Worm (Caenorhabditis elegans) whole organism, L1 larva: ENCODE results near the gene F52H2.1.

ENCODE experiments used
- C16A3.4 ChIP-seq: fragments of 150-350 bp; optimal IDR thresholded peaks from 2 replicates; lab custom pipeline; 2014; ENCODE audit warnings: missing biosample characterization, missing genetic modification characterization
- Y116A8C.19 ChIP-seq: sonication (generic microtip); optimal IDR thresholded peaks from 2 replicates; lab custom pipeline; 2016; ENCODE audit warnings: missing compliant biosample characterization, missing genetic modification characterization, borderline replicate concordance
- blmp-1 ChIP-seq: fragments of 150-350 bp; optimal IDR thresholded peaks from 2 replicates; lab custom pipeline; 2014; ENCODE audit warnings: missing biosample characterization, missing genetic modification characterization
- ceh-82 ChIP-seq, 3 experiments: fragments of 150-350 bp in 1 of 3; sonication (generic microtip) in 2 of 3; optimal IDR thresholded peaks; 2 replicates each; lab custom pipeline; 2014 to 2017; ENCODE audit warnings: missing biosample characterization in 3 of 3, missing genetic modification characterization in 3 of 3
- dsc-1 ChIP-seq: sonication (generic microtip); optimal IDR thresholded peaks from 2 replicates; lab custom pipeline; 2016; ENCODE audit warnings: mild to moderate bottlenecking, missing genetic modification characterization, missing compliant biosample characterization
- efl-3 ChIP-seq: fragments of 200-800 bp; sonication (Bioruptor generic); optimal IDR thresholded peaks from 2 replicates; lab custom pipeline; 2018; ENCODE audit warnings: mild to moderate bottlenecking, missing genetic modification characterization, missing compliant biosample characterization
- egl-13 ChIP-seq: sonication (generic microtip); optimal IDR thresholded peaks from 2 replicates; lab custom pipeline; 2016; ENCODE audit warnings: missing genotype, missing genetic modification reagents, missing genetic modification characterization, missing compliant biosample characterization
- elt-2 ChIP-seq: sonication (generic microtip); optimal IDR thresholded peaks from 2 replicates; lab custom pipeline; 2016; ENCODE audit warnings: missing genetic modification characterization, mild to moderate bottlenecking, inconsistent platforms, missing compliant biosample characterization, missing genetic modification reagents
- elt-3 ChIP-seq, 6 experiments: fragments of 150-350 bp in 1 of 6; sonication (generic microtip); optimal IDR thresholded peaks; 2 replicates each; lab custom pipeline; 2017 to 2018; ENCODE audit warnings: missing biosample characterization in 6 of 6, missing genetic modification characterization in 6 of 6, inconsistent platforms in 1 of 6
- fkh-10 ChIP-seq: sonication (generic microtip); optimal IDR thresholded peaks from 2 replicates; lab custom pipeline; 2017; ENCODE audit warnings: missing biosample characterization, missing genetic modification reagents, missing genetic modification characterization
- fos-1 ChIP-seq: fragments of 150-350 bp; optimal IDR thresholded peaks from 2 replicates; lab custom pipeline; 2014; ENCODE audit warnings: missing biosample characterization, missing genetic modification characterization
- hlh-17 ChIP-seq: fragments of 200-800 bp; sonication (Bioruptor generic); optimal IDR thresholded peaks from 2 replicates; lab custom pipeline; 2018; ENCODE audit warnings: missing genetic modification characterization, mild to moderate bottlenecking, missing compliant biosample characterization, moderate library complexity, borderline replicate concordance
- irx-1 ChIP-seq: sonication (generic microtip); optimal IDR thresholded peaks from 2 replicates; lab custom pipeline; 2016; ENCODE audit warnings: missing genetic modification characterization, missing compliant biosample characterization
- lin-14 ChIP-seq: fragments of 200-800 bp; sonication (Bioruptor generic); optimal IDR thresholded peaks from 2 replicates; lab custom pipeline; 2018; ENCODE audit warnings: mild to moderate bottlenecking, missing genetic modification characterization, moderate library complexity, missing compliant biosample characterization
- lin-15B ChIP-seq: fragments of 150-350 bp; sonication (generic microtip); optimal IDR thresholded peaks from 3 replicates; lab custom pipeline; 2014; ENCODE audit warnings: missing biosample characterization, missing genetic modification characterization
- lin-35 ChIP-seq, 2 experiments: fragments of 150-350 bp; optimal IDR thresholded peaks; 2 replicates each; lab custom pipeline; 2014; ENCODE audit warnings: missing biosample characterization in 2 of 2, missing genetic modification characterization in 2 of 2, missing genetic modification reagents in 2 of 2
- lir-3 ChIP-seq: sonication (generic microtip); optimal IDR thresholded peaks from 2 replicates; lab custom pipeline; 2016; ENCODE audit warnings: mild to moderate bottlenecking, missing genetic modification characterization, moderate library complexity, missing compliant biosample characterization; ENCODE audit not compliant: poor library complexity
- lsy-2 ChIP-seq, 2 experiments: fragments of 150-350 bp; optimal IDR thresholded peaks; 2 replicates each; lab custom pipeline; 2014; ENCODE audit warnings: missing biosample characterization in 2 of 2, missing genetic modification characterization in 2 of 2
- mab-9 ChIP-seq: fragments of 200-800 bp; sonication (Bioruptor generic); IDR thresholded peaks from 2 replicates; pipeline ENCODE4 v1.3.6; 2022; ENCODE audit warnings: missing genetic modification reagents, missing genetic modification characterization, missing compliant biosample characterization
- mdl-1 ChIP-seq, 2 experiments: fragments of 150-350 bp; optimal IDR thresholded peaks; 2 replicates each; lab custom pipeline; 2014 to 2017; ENCODE audit warnings: missing biosample characterization in 2 of 2, missing genetic modification characterization in 2 of 2, inconsistent platforms in 1 of 2
- mep-1 ChIP-seq: fragments of 150-350 bp; optimal IDR thresholded peaks from 2 replicates; lab custom pipeline; 2014; ENCODE audit warnings: missing biosample characterization, missing genetic modification characterization
- nhr-19 ChIP-seq: fragments of 200-800 bp; sonication (Bioruptor generic); conservative IDR thresholded peaks from 2 replicates; pipeline ENCODE4 v1.3.6; 2022; ENCODE audit warnings: missing genetic modification characterization, missing compliant biosample characterization
- nhr-20 ChIP-seq: sonication (generic microtip); optimal IDR thresholded peaks from 2 replicates; lab custom pipeline; 2016; ENCODE audit warnings: mild to moderate bottlenecking, missing genetic modification characterization, missing compliant biosample characterization
- nhr-71 ChIP-seq: sonication (generic microtip); optimal IDR thresholded peaks from 2 replicates; lab custom pipeline; 2016; ENCODE audit warnings: mild to moderate bottlenecking, missing genetic modification characterization, moderate library complexity, missing compliant biosample characterization
- nhr-76 ChIP-seq: sonication (generic microtip); optimal IDR thresholded peaks from 2 replicates; lab custom pipeline; 2017; ENCODE audit warnings: missing biosample characterization, missing genetic modification characterization
- nhr-84 ChIP-seq: sonication (generic microtip); optimal IDR thresholded peaks from 2 replicates; lab custom pipeline; 2017; ENCODE audit warnings: missing biosample characterization, missing genetic modification characterization
- nhr-85 ChIP-seq: sonication (generic microtip); peaks from one replicate; lab custom pipeline; 2016; ENCODE audit warnings: missing genetic modification characterization, inconsistent platforms, missing compliant biosample characterization
- nhr-90 ChIP-seq: sonication (generic microtip); optimal IDR thresholded peaks from 2 replicates; lab custom pipeline; 2016; ENCODE audit warnings: mild to moderate bottlenecking, missing genetic modification characterization, missing compliant biosample characterization; ENCODE audit not compliant: poor library complexity
- pag-3 ChIP-seq: sonication (generic microtip); optimal IDR thresholded peaks from 2 replicates; lab custom pipeline; 2017; ENCODE audit warnings: missing genetic modification characterization, mild to moderate bottlenecking, missing compliant biosample characterization, antibody characterized with exemption, borderline replicate concordance; ENCODE audit not compliant: insufficient read depth
- pqm-1 ChIP-seq: sonication (generic microtip); optimal IDR thresholded peaks from 3 replicates; lab custom pipeline; 2017; ENCODE audit warnings: missing biosample characterization, missing genetic modification characterization
- rnt-1 ChIP-seq: sonication (generic microtip); optimal IDR thresholded peaks from 2 replicates; lab custom pipeline; 2016; ENCODE audit warnings: mild to moderate bottlenecking, missing genetic modification characterization, moderate library complexity, missing compliant biosample characterization
- skn-1 ChIP-seq: fragments of 150-350 bp; optimal IDR thresholded peaks from 2 replicates; lab custom pipeline; 2014; ENCODE audit warnings: missing biosample characterization, missing genetic modification characterization
- snu-23 ChIP-seq: sonication (generic microtip); optimal IDR thresholded peaks from 2 replicates; lab custom pipeline; 2016; ENCODE audit warnings: missing genetic modification characterization, missing compliant biosample characterization
- tbx-2 ChIP-seq: sonication (generic microtip); optimal IDR thresholded peaks from 2 replicates; lab custom pipeline; 2016; ENCODE audit warnings: missing genetic modification characterization, missing compliant biosample characterization
- unc-30 ChIP-seq: sonication (generic microtip); optimal IDR thresholded peaks from 2 replicates; lab custom pipeline; 2017; ENCODE audit warnings: missing biosample characterization, missing genetic modification characterization
- unc-62 ChIP-seq: fragments of 150-350 bp; optimal IDR thresholded peaks from 2 replicates; lab custom pipeline; 2014; ENCODE audit warnings: missing biosample characterization, missing genetic modification reagents, missing genetic modification characterization
- vab-15 ChIP-seq: sonication (generic microtip); optimal IDR thresholded peaks from 2 replicates; lab custom pipeline; 2017; ENCODE audit warnings: missing genotype, mild to moderate bottlenecking, missing genetic modification characterization, missing compliant biosample characterization
- ztf-11 ChIP-seq, 2 experiments: sonication (generic microtip); optimal IDR thresholded peaks; 2 replicates each; lab custom pipeline; 2016 to 2017; ENCODE audit warnings: missing genetic modification characterization in 2 of 2, missing biosample characterization in 1 of 2, missing compliant biosample characterization in 1 of 2

The F52H2.1 gene

DNA sequence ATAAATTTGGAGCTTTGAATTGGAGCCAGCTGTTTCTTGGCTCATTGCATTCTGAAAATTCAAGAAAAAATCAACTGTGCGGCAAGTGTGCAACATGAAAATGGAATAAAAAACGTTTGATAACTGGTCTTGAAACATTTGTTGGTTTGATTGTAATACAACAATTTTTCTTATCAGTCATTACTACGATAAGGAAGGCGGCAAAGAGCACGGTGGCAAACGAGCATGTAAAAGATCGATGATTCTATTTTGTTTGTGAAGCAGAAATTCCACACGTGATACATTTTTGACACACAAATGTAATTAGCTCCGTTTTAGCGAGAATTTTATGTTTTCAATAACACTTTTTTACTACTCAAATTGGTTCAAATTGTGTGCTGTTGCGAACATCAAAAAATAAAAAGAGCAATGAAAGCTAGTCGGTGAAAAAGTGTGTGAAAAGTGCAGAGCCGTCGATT, 7.7 kb downstream of the F52H2.1 start, which contains the start of gene H01M10.1:
Gene H01M10.1 (minus strand): TSS at position 51 of the 458 bp plus-strand sequence.
- TF ChIP-seq fkh-10 (GFP tag; lab: Kevin White, UChicago), result no peak
- peak; percentile 20 for TF ChIP-seq pqm-1 (tag; lab: Kevin White, UChicago)
- TF ChIP-seq lin-14 (GFP tag; lab: Kevin White, UChicago), result peak; percentile 9
- no peak for TF ChIP-seq ceh-82 (tag; optimal IDR thresholded peaks at IDR 0.05; lab: Kevin White, UChicago)
- peak; percentile 94 for TF ChIP-seq elt-2 (tag; lab: Kevin White, UChicago)
- TF ChIP-seq fos-1 (tag; lab: Kevin White, UChicago), result no peak
- TF ChIP-seq nhr-84, result no peak
- TF ChIP-seq lin-35 (GFP tag; optimal IDR thresholded peaks at IDR 0.05; lab: Kevin White, UChicago), result peak in 1 of 2 experiments; percentile 26
- no peak for TF ChIP-seq dsc-1 (tag; lab: Kevin White, UChicago)
- TF ChIP-seq unc-30 (tag; lab: Kevin White, UChicago), result no peak
- no peak for TF ChIP-seq lin-15B (tag; lab: Kevin White, UChicago)
- TF ChIP-seq nhr-20 (tag; lab: Kevin White, UChicago), result peak; percentile 31
- TF ChIP-seq mdl-1 (tag; optimal IDR thresholded peaks at IDR 0.05; lab: Kevin White, UChicago), result peak in 1 of 2 experiments; percentile 4
- peak in 1 of 2 experiments; percentile 5 for TF ChIP-seq lsy-2 (tag; optimal IDR thresholded peaks at IDR 0.05; lab: Kevin White, UChicago)
- no peak for TF ChIP-seq irx-1 (tag; lab: Kevin White, UChicago)
- TF ChIP-seq C16A3.4 (tag; lab: Kevin White, UChicago), result no peak
- peak; percentile 34 for TF ChIP-seq nhr-71 (tag; lab: Kevin White, UChicago)
- TF ChIP-seq unc-62 (GFP tag; lab: Kevin White, UChicago), result no peak

ce11 chrX:2581828-2582589, 9.1 kb downstream of the F52H2.1 start:
- TF ChIP-seq nhr-90 (peak; percentile 32), pag-3 (tag; lab: Kevin White, UChicago) (peak; percentile 76), lin-14 (GFP tag; lab: Kevin White, UChicago) (peak; percentile 80), mdl-1 (tag; optimal IDR thresholded peaks at IDR 0.05; lab: Kevin White, UChicago) (peak in 1 of 2 experiments; percentile 56), Y116A8C.19 (tag; lab: Kevin White, UChicago) (no peak), tbx-2 (tag; lab: Kevin White, UChicago) (peak; percentile 8), rnt-1 (tag; lab: Kevin White, UChicago) (no peak), efl-3 (no peak), mep-1 (tag; lab: Kevin White, UChicago) (peak; percentile 48), nhr-85 (tag; lab: Kevin White, UChicago) (peak; percentile 91), lin-35 (GFP tag; optimal IDR thresholded peaks at IDR 0.05; lab: Kevin White, UChicago) (peak in 1 of 2 experiments; percentile 59), vab-15 (tag; lab: Kevin White, UChicago) (peak; percentile 63), hlh-17 (GFP tag; lab: Kevin White, UChicago) (no peak), elt-3 (tag; optimal IDR thresholded peaks at IDR 0.05; lab: Kevin White, UChicago) (peak in 2 of 6 experiments; percentile 52 to 61), nhr-71 (tag; lab: Kevin White, UChicago) (peak; percentile 70), ztf-11 (tag; optimal IDR thresholded peaks at IDR 0.05; lab: Kevin White, UChicago) (no peak), lir-3 (tag; lab: Kevin White, UChicago) (peak; percentile 2), nhr-20 (tag; lab: Kevin White, UChicago) (peak; percentile 73), C16A3.4 (tag; lab: Kevin White, UChicago) (peak; percentile 7), egl-13 (tag; lab: Kevin White, UChicago) (no peak), lsy-2 (tag; optimal IDR thresholded peaks at IDR 0.05; lab: Kevin White, UChicago) (peak in 1 of 2 experiments; percentile 10), skn-1 (tag; lab: Kevin White, UChicago) (peak; percentile 65), nhr-76 (tag; lab: Kevin White, UChicago) (no peak), nhr-19 (0 out of 2 replicates have a peak, but pooled peaks have one; percentile 12), blmp-1 (tag; lab: Kevin White, UChicago) (peak; percentile 46), snu-23 (GFP tag; lab: Kevin White, UChicago) (peak; percentile 69), fos-1 (tag; lab: Kevin White, UChicago) (no peak), mab-9 (GFP tag; lab: Robert Waterston, UW) (no peak)
